Worm (Caenorhabditis elegans) whole organism, midembryonic: ENCODE data around the gene F54E2.5.

Source experiments
- T22C8.4 ChIP-seq: fragments of 200-800 bp; sonication (Bioruptor generic); IDR thresholded peaks from 2 replicates; pipeline ENCODE4 v1.3.6; 2022; ENCODE audit warnings: missing genetic modification characterization, missing compliant biosample characterization
- ztf-23 ChIP-seq: fragments of 200-800 bp; sonication (Bioruptor generic); IDR thresholded peaks from 2 replicates; pipeline ENCODE4 v1.3.6; 2022; ENCODE audit warnings: missing genetic modification reagents, missing genetic modification characterization, missing compliant biosample characterization

ce11 chrV:2825978-2826377 lies 10.1 kb upstream of the F54E2.5 start:
- TF ChIP-seq ztf-23 (GFP tag; lab: Robert Waterston, UW) (no peak), T22C8.4 (GFP tag; lab: Robert Waterston, UW) (no peak)
